Worm (Caenorhabditis elegans) whole organism, L3 larva: ENCODE measurements around the gene lgc-58.

Experiments used
- nhr-237 ChIP-seq: fragments of 150-350 bp; optimal IDR thresholded peaks from 2 replicates; lab custom pipeline; 2014; ENCODE audit warnings: missing biosample characterization, missing genetic modification characterization
- nhr-76 ChIP-seq: fragments of 150-350 bp; sonication (generic microtip); optimal IDR thresholded peaks from 5 replicates; lab custom pipeline; 2014; ENCODE audit warnings: missing biosample characterization, missing genetic modification characterization
- pha-4 ChIP-seq: fragments of 150-350 bp; optimal IDR thresholded peaks from 2 replicates; lab custom pipeline; 2014; ENCODE audit warnings: missing biosample characterization, missing genetic modification reagents, missing genetic modification characterization
- snpc-4 ChIP-seq: fragments of 150-350 bp; optimal IDR thresholded peaks from 2 replicates; lab custom pipeline; 2014; ENCODE audit warnings: missing biosample characterization, missing genetic modification characterization

DNA sequence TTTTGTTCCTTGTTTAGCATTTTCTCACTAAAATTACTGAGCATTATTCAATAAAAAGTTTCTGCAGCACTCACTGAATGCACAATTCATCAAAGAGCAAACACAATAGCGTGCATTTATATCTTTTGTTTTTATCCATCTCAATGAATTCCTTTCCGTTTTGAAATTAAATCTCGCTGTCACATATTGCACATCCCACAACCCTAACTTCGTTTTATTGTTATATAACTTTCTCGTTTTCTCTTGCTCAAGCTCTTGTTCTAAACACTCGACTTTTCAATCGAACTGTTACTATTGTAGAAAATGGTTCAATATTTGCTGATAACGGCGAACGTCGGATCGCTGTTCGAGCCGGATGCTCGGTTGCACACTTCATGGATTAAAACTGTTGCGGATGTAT is 44.1 kb upstream of the lgc-58 start, which contains the start of gene ipp-5:
- TF ChIP-seq snpc-4 (tag; lab: Kevin White, UChicago) (no peak), pha-4 (tag; lab: Kevin White, UChicago) (no peak), nhr-76 (tag; lab: Kevin White, UChicago) (no peak), nhr-237 (tag; lab: Kevin White, UChicago) (no peak)
